Fruit fly (Drosophila melanogaster) whole organism, embryonic: Measurements from ENCODE around the gene kni.
A peak's percentile ranks its signal among the peaks of the same experiment; 100 is the strongest.

Source experiments
- Aef1 ChIP-seq: fragments of 200-800 bp; sonication (Bioruptor generic); IDR thresholded peaks from 3 replicates; pipeline ENCODE4 v1.3.6; 2022; ENCODE audit warnings: missing biosample characterization, missing genetic modification characterization
- Asciz ChIP-seq: fragments of 200-800 bp; sonication (Bioruptor generic); optimal IDR thresholded peaks from 2 replicates; lab custom pipeline; 2017; ENCODE audit warnings: missing biosample characterization, mild to moderate bottlenecking, missing genetic modification characterization, missing genetic modification reagents
- Blimp-1 ChIP-seq: fragments of 200-800 bp; sonication (Bioruptor generic); optimal IDR thresholded peaks from 3 replicates; lab custom pipeline; 2018; ENCODE audit warnings: missing biosample characterization, missing genetic modification characterization, mild to moderate bottlenecking, moderate library complexity, missing genetic modification reagents
- CG10431 ChIP-seq: fragments of 200-800 bp; sonication (Bioruptor generic); optimal IDR thresholded peaks from 3 replicates; lab custom pipeline; 2018; ENCODE audit warnings: missing biosample characterization, mild to moderate bottlenecking, missing genetic modification characterization
- CG11504 ChIP-seq: fragments of 200-800 bp; sonication (Bioruptor generic); optimal IDR thresholded peaks from 3 replicates; lab custom pipeline; 2019; ENCODE audit warnings: missing biosample characterization, mild to moderate bottlenecking, missing genetic modification characterization, moderate library complexity
- CG13296 ChIP-seq: fragments of 200-800 bp; sonication (Bioruptor generic); optimal IDR thresholded peaks from 3 replicates; lab custom pipeline; 2018; ENCODE audit warnings: missing biosample characterization, mild to moderate bottlenecking, missing genetic modification characterization
- CG14014 ChIP-seq: fragments of 200-800 bp; sonication (Bioruptor generic); IDR thresholded peaks from 2 replicates; pipeline ENCODE4 v1.3.6; 2022; ENCODE audit warnings: missing biosample characterization, missing genetic modification characterization
- CG14441 ChIP-seq: fragments of 200-800 bp; sonication (Bioruptor generic); IDR thresholded peaks from 2 replicates; pipeline ENCODE4 v1.3.6; 2022; ENCODE audit warnings: missing biosample characterization, missing genetic modification characterization
- CG14710 ChIP-seq: fragments of 200-800 bp; sonication (Bioruptor generic); optimal IDR thresholded peaks from 3 replicates; lab custom pipeline; 2019; ENCODE audit warnings: missing biosample characterization, mild to moderate bottlenecking, missing genetic modification characterization, moderate library complexity
- CG15269 ChIP-seq: fragments of 200-800 bp; sonication (Bioruptor generic); optimal IDR thresholded peaks from 2 replicates; lab custom pipeline; 2018; ENCODE audit warnings: missing biosample characterization, mild to moderate bottlenecking, missing genetic modification characterization, moderate library complexity
- CG1792 ChIP-seq: fragments of 200-800 bp; sonication (Bioruptor generic); optimal IDR thresholded peaks from 2 replicates; lab custom pipeline; 2016; ENCODE audit warnings: missing biosample characterization, missing genetic modification characterization
- CG2202 ChIP-seq: fragments of 200-800 bp; sonication (Bioruptor generic); optimal IDR thresholded peaks from 2 replicates; lab custom pipeline; 2018; ENCODE audit warnings: missing biosample characterization, mild to moderate bottlenecking, missing genetic modification characterization
- CG3281 ChIP-seq: fragments of 200-800 bp; sonication (Bioruptor generic); optimal IDR thresholded peaks from 3 replicates; lab custom pipeline; 2017; ENCODE audit warnings: missing biosample characterization, mild to moderate bottlenecking, missing genetic modification characterization
- CG34422 ChIP-seq: fragments of 200-800 bp; sonication (Bioruptor generic); IDR thresholded peaks from 3 replicates; pipeline ENCODE4 v1.3.6; 2022; ENCODE audit warnings: missing biosample characterization, missing genetic modification characterization
- CG3847 ChIP-seq: fragments of 200-800 bp; sonication (Bioruptor generic); IDR thresholded peaks from 2 replicates; pipeline ENCODE4 v1.3.6; 2022; ENCODE audit warnings: missing biosample characterization, missing genetic modification characterization
- CG4360 ChIP-seq: fragments of 200-800 bp; sonication (Bioruptor generic); IDR thresholded peaks from 2 replicates; pipeline ENCODE4 v1.3.6; 2022; ENCODE audit warnings: missing biosample characterization, missing genetic modification characterization
- CG6813 ChIP-seq: fragments of 200-800 bp; sonication (Bioruptor generic); optimal IDR thresholded peaks from 2 replicates; lab custom pipeline; 2017; ENCODE audit warnings: missing biosample characterization, missing genetic modification characterization, mild to moderate bottlenecking, moderate library complexity, missing genetic modification reagents
- CG6854 ChIP-seq: fragments of 200-800 bp; sonication (Bioruptor generic); optimal IDR thresholded peaks from 3 replicates; lab custom pipeline; 2017; ENCODE audit warnings: missing biosample characterization, mild to moderate bottlenecking, missing genetic modification characterization
- CG7357 ChIP-seq: fragments of 200-800 bp; sonication (Bioruptor generic); IDR thresholded peaks from 3 replicates; pipeline ENCODE4 v1.3.6; 2022; ENCODE audit warnings: missing biosample characterization, missing genetic modification characterization
- CG8281 ChIP-seq: fragments of 200-800 bp; sonication (Bioruptor generic); optimal IDR thresholded peaks from 2 replicates; lab custom pipeline; 2018; ENCODE audit warnings: missing biosample characterization, mild to moderate bottlenecking, missing genetic modification characterization, moderate library complexity
- CG8944 ChIP-seq: fragments of 200-800 bp; sonication (Bioruptor generic); optimal IDR thresholded peaks from 3 replicates; lab custom pipeline; 2016; ENCODE audit warnings: missing biosample characterization, missing genetic modification characterization
- CG9817 ChIP-seq: fragments of 200-800 bp; sonication (Bioruptor generic); optimal IDR thresholded peaks from 2 replicates; lab custom pipeline; 2018; ENCODE audit warnings: missing biosample characterization, mild to moderate bottlenecking, missing genetic modification characterization, moderate library complexity
- Dip3 ChIP-seq: fragments of 200-800 bp; sonication (Bioruptor generic); optimal IDR thresholded peaks from 3 replicates; lab custom pipeline; 2016; ENCODE audit warnings: missing biosample characterization, missing genetic modification characterization
- E2f2 ChIP-seq: fragments of 200-800 bp; sonication (Bioruptor generic); IDR thresholded peaks from 2 replicates; pipeline ENCODE4 v1.3.6; 2022; ENCODE audit warnings: missing biosample characterization, missing genetic modification characterization
- Fer3 ChIP-seq: fragments of 200-800 bp; sonication (Bioruptor generic); optimal IDR thresholded peaks from 2 replicates; lab custom pipeline; 2018; ENCODE audit warnings: missing biosample characterization, mild to moderate bottlenecking, missing genetic modification characterization, moderate library complexity
- Gug ChIP-seq: fragments of 200-800 bp; sonication (Bioruptor generic); IDR thresholded peaks from 4 replicates; pipeline ENCODE4 v1.3.6; 2022; ENCODE audit warnings: missing biosample characterization, missing genetic modification characterization
- H2.0 ChIP-seq: fragments of 200-800 bp; sonication (Bioruptor generic); IDR thresholded peaks from 2 replicates; pipeline ENCODE4 v1.3.6; 2022; ENCODE audit warnings: missing biosample characterization, missing genetic modification characterization
- HLHmδ ChIP-seq: fragments of 200-800 bp; sonication (Bioruptor generic); optimal IDR thresholded peaks from 2 replicates; lab custom pipeline; 2018; ENCODE audit warnings: missing biosample characterization, mild to moderate bottlenecking, missing genetic modification characterization, moderate library complexity
- HmgZ ChIP-seq: fragments of 200-800 bp; sonication (Bioruptor generic); optimal IDR thresholded peaks from 2 replicates; lab custom pipeline; 2018; ENCODE audit warnings: missing biosample characterization, mild to moderate bottlenecking, missing genetic modification characterization
- Hmr ChIP-seq: fragments of 200-800 bp; sonication (Bioruptor generic); optimal IDR thresholded peaks from 3 replicates; lab custom pipeline; 2017; ENCODE audit warnings: mild to moderate bottlenecking, missing biosample characterization, missing genetic modification reagents, missing genetic modification characterization
- Hr51 ChIP-seq, 2 experiments: fragments of 200-800 bp; sonication (Bioruptor generic); optimal IDR thresholded peaks; 2 replicates in 1 of 2; 3 replicates in 1 of 2; lab custom pipeline; 2016 to 2018; ENCODE audit warnings: missing biosample characterization in 2 of 2, missing genetic modification characterization in 2 of 2, mild to moderate bottlenecking in 1 of 2, moderate library complexity in 1 of 2
- Sox100B ChIP-seq: fragments of 200-800 bp; sonication (Bioruptor generic); optimal IDR thresholded peaks from 3 replicates; lab custom pipeline; 2018; ENCODE audit warnings: missing biosample characterization, mild to moderate bottlenecking, missing genetic modification characterization
- Sox102F ChIP-seq: fragments of 200-800 bp; sonication (Bioruptor generic); optimal IDR thresholded peaks from 2 replicates; lab custom pipeline; 2018; ENCODE audit warnings: missing biosample characterization, mild to moderate bottlenecking, missing genetic modification characterization, moderate library complexity
- Sry-β ChIP-seq: fragments of 200-800 bp; sonication (Bioruptor generic); optimal IDR thresholded peaks from 2 replicates; lab custom pipeline; 2018; ENCODE audit warnings: missing biosample characterization, mild to moderate bottlenecking, missing genetic modification characterization, moderate library complexity
- Taf1 ChIP-seq: fragments of 200-800 bp; sonication (Bioruptor generic); IDR thresholded peaks from 2 replicates; pipeline ENCODE4 v1.3.6; 2022; ENCODE audit warnings: missing biosample characterization, missing genetic modification characterization
- Tbp ChIP-seq: fragments of >200 bp; optimal IDR thresholded peaks from 2 replicates; lab custom pipeline; 2018; ENCODE audit warnings: missing biosample characterization, missing genetic modification characterization
- bcd ChIP-seq: fragments of 200-800 bp; sonication (Bioruptor generic); optimal IDR thresholded peaks from 2 replicates; lab custom pipeline; 2017; ENCODE audit warnings: missing biosample characterization, mild to moderate bottlenecking, missing genetic modification characterization
- dmrt11E ChIP-seq: fragments of 200-800 bp; sonication (Bioruptor generic); optimal IDR thresholded peaks from 3 replicates; lab custom pipeline; 2018; ENCODE audit warnings: missing biosample characterization, mild to moderate bottlenecking, missing genetic modification characterization, moderate library complexity
- exex ChIP-seq: fragments of 200-800 bp; sonication (Bioruptor generic); optimal IDR thresholded peaks from 4 replicates; lab custom pipeline; 2018; ENCODE audit warnings: missing biosample characterization, mild to moderate bottlenecking, missing genetic modification characterization, moderate library complexity
- grau ChIP-seq: fragments of 200-800 bp; optimal IDR thresholded peaks from 3 replicates; lab custom pipeline; 2019; ENCODE audit warnings: missing biosample characterization, mild to moderate bottlenecking, missing genetic modification characterization, moderate library complexity
- ham ChIP-seq: fragments of 200-800 bp; sonication (Bioruptor generic); IDR thresholded peaks from 2 replicates; pipeline ENCODE4 v1.3.6; 2022; ENCODE audit warnings: missing biosample characterization, missing genetic modification characterization
- mirr ChIP-seq: fragments of 200-800 bp; sonication (Bioruptor generic); optimal IDR thresholded peaks from 3 replicates; lab custom pipeline; 2018; ENCODE audit warnings: missing biosample characterization, mild to moderate bottlenecking, missing genetic modification characterization
- row ChIP-seq: fragments of 200-800 bp; sonication (Bioruptor generic); IDR thresholded peaks from 3 replicates; pipeline ENCODE4 v1.3.6; 2022; ENCODE audit warnings: missing biosample characterization, missing genetic modification characterization
- sd ChIP-seq: fragments of 200-800 bp; sonication (Bioruptor generic); optimal IDR thresholded peaks from 3 replicates; lab custom pipeline; 2018; ENCODE audit warnings: missing biosample characterization, mild to moderate bottlenecking, missing genetic modification characterization, moderate library complexity
- sens ChIP-seq: fragments of 200-800 bp; sonication (Bioruptor generic); peaks from one replicate; lab custom pipeline; 2016; ENCODE audit warnings: missing biosample characterization, missing genetic modification characterization
- seq ChIP-seq: fragments of 200-800 bp; sonication (Bioruptor generic); IDR thresholded peaks from 2 replicates; pipeline ENCODE4 v1.3.6; 2022; ENCODE audit warnings: missing biosample characterization, missing genetic modification characterization
- stwl ChIP-seq: fragments of 200-800 bp; sonication (Bioruptor generic); optimal IDR thresholded peaks from 3 replicates; lab custom pipeline; 2018; ENCODE audit warnings: missing biosample characterization, mild to moderate bottlenecking, missing genetic modification characterization, moderate library complexity
- trem ChIP-seq: fragments of 200-800 bp; optimal IDR thresholded peaks from 3 replicates; lab custom pipeline; 2019; ENCODE audit warnings: missing biosample characterization, mild to moderate bottlenecking, missing genetic modification characterization, moderate library complexity

kni gene

dm6 chr3L:20730323-20731238 lies 35.4 kb upstream of the kni start, which contains the start of gene CG13252 (continued):
- peak; percentile 26 for TF ChIP-seq CG3281
- peak; percentile 19; the same call in 1 of the 2 replicates for TF ChIP-seq CG3847
- peak; percentile 34 for TF ChIP-seq HmgZ (tag; lab: Kevin White, UChicago)
- peak; percentile 22 for TF ChIP-seq CG11504 (tag; lab: Kevin White, UChicago)
- TF ChIP-seq grau (tag; lab: Kevin White, UChicago), result peak; percentile 6
- TF ChIP-seq row (GFP tag; lab: Robert Waterston, UW), result no peak
- peak; percentile 13 for TF ChIP-seq CG10431
- peak; percentile 25 for TF ChIP-seq CG13296
- TF ChIP-seq H2.0, result no peak
- TF ChIP-seq CG9817 (tag; lab: Kevin White, UChicago), result peak; percentile 4
- peak; percentile 50 for TF ChIP-seq HLHmδ
- no peak for TF ChIP-seq CG7357 (GFP tag; lab: Robert Waterston, UW)
- peak; percentile 92 for TF ChIP-seq sd (tag; lab: Kevin White, UChicago)
- no peak for TF ChIP-seq Tbp (GFP tag; lab: Kevin White, UChicago)
- no peak for TF ChIP-seq dmrt11E
- peak; percentile 58 for TF ChIP-seq Asciz (GFP tag; lab: Kevin White, UChicago)
- TF ChIP-seq Sry-β (GFP tag; lab: Kevin White, UChicago), result peak; percentile 11
- peak; percentile 9; the same call in 1 of the 2 replicates for TF ChIP-seq ham (GFP tag; lab: Robert Waterston, UW)
- TF ChIP-seq Dip3, result no peak
- peak; percentile 30 for TF ChIP-seq CG6854 (GFP tag; lab: Kevin White, UChicago)
- TF ChIP-seq Sox100B (GFP tag; lab: Kevin White, UChicago), result peak; percentile 32
- TF ChIP-seq CG14441 (GFP tag; lab: Robert Waterston, UW), result peak; percentile 42; the same call in 1 of the 2 replicates
- peak; percentile 37 for TF ChIP-seq Fer3 (tag; lab: Kevin White, UChicago)
- peak; percentile 78 for TF ChIP-seq sens
- TF ChIP-seq trem (tag; lab: Kevin White, UChicago), result no peak
- peak; percentile 7 for TF ChIP-seq Sox102F (GFP tag; lab: Kevin White, UChicago)
- peak; percentile 24 for TF ChIP-seq CG15269 (tag; lab: Kevin White, UChicago)
- TF ChIP-seq mirr (GFP tag; lab: Kevin White, UChicago), result peak; percentile 75
- peak; percentile 42; the same call in 1 of the 2 replicates for TF ChIP-seq CG14014
- peak; percentile 27 for TF ChIP-seq Hmr (GFP tag; lab: Kevin White, UChicago)
- peak; percentile 12; the same call in 1 of the 3 replicates for TF ChIP-seq CG34422 (GFP tag; lab: Robert Waterston, UW)
- no peak for TF ChIP-seq Gug (GFP tag; lab: Robert Waterston, UW)
- no peak for TF ChIP-seq stwl (tag; lab: Kevin White, UChicago)
- TF ChIP-seq seq (GFP tag; lab: Robert Waterston, UW), result 0 out of 2 replicates have a peak, but pooled peaks have one; percentile 39
- TF ChIP-seq CG8944 (GFP tag; lab: Kevin White, UChicago), result no peak
- peak; percentile 8 for TF ChIP-seq CG8281 (tag; lab: Kevin White, UChicago)
- TF ChIP-seq Aef1 (GFP tag; lab: Robert Waterston, UW), result no peak
- TF ChIP-seq exex (tag; lab: Kevin White, UChicago), result peak; percentile 20
- peak; percentile 23 for TF ChIP-seq Blimp-1 (GFP tag; lab: Kevin White, UChicago)
- no peak for TF ChIP-seq CG14710 (tag; lab: Kevin White, UChicago)
- peak; percentile 28 for TF ChIP-seq bcd (GFP tag; lab: Kevin White, UChicago)
- no peak for TF ChIP-seq E2f2 (GFP tag; lab: Robert Waterston, UW)
- peak; percentile 34 for TF ChIP-seq CG1792 (GFP tag; lab: Kevin White, UChicago)
- TF ChIP-seq Taf1 (GFP tag; lab: Robert Waterston, UW), result no peak
- TF ChIP-seq Hr51 (GFP tag; optimal IDR thresholded peaks at IDR 0.05; lab: Kevin White, UChicago), result peak in 1 of 2 experiments; percentile 5
- no peak for TF ChIP-seq CG2202 (tag; lab: Kevin White, UChicago)
- TF ChIP-seq CG6813 (GFP tag; lab: Kevin White, UChicago), result peak; percentile 31
- TF ChIP-seq CG4360 (GFP tag; lab: Robert Waterston, UW), result no peak
